Worm (Caenorhabditis elegans) whole organism, mixed stage, embryonic: ENCODE results near the gene cyl-1.

Experiments used
- cnd-1 ChIP-seq: fragments of 200-800 bp; sonication (Bioruptor generic); optimal IDR thresholded peaks from 2 replicates; lab custom pipeline; 2018; ENCODE audit warnings: mild to moderate bottlenecking, missing genetic modification characterization, missing compliant biosample characterization
- flh-1 ChIP-seq: fragments of 200-800 bp; sonication (Bioruptor generic); optimal IDR thresholded peaks from 2 replicates; lab custom pipeline; 2018; ENCODE audit warnings: mild to moderate bottlenecking, missing genetic modification characterization, moderate library complexity, missing compliant biosample characterization
- lin-13 ChIP-seq: fragments of 150-350 bp; optimal IDR thresholded peaks from 2 replicates; lab custom pipeline; 2014; ENCODE audit warnings: missing biosample characterization, missing genetic modification characterization
- mep-1 ChIP-seq: fragments of 150-350 bp; optimal IDR thresholded peaks from 2 replicates; lab custom pipeline; 2017; ENCODE audit warnings: missing biosample characterization, missing genetic modification reagents, missing genetic modification characterization, inconsistent platforms
- nhr-237 ChIP-seq: fragments of 150-350 bp; optimal IDR thresholded peaks from 2 replicates; lab custom pipeline; 2014; ENCODE audit warnings: missing biosample characterization, missing genetic modification characterization
- sem-2 ChIP-seq: fragments of 200-800 bp; sonication (Bioruptor generic); optimal IDR thresholded peaks from 2 replicates; lab custom pipeline; 2018; ENCODE audit warnings: mild to moderate bottlenecking, missing genetic modification characterization, missing compliant biosample characterization
- tbx-8 ChIP-seq: fragments of 200-800 bp; sonication (Bioruptor generic); optimal IDR thresholded peaks from 2 replicates; lab custom pipeline; 2018; ENCODE audit warnings: mild to moderate bottlenecking, missing genetic modification characterization, moderate library complexity, missing compliant biosample characterization
- unc-62 ChIP-seq: fragments of 150-350 bp; optimal IDR thresholded peaks from 2 replicates; lab custom pipeline; 2014; ENCODE audit warnings: missing biosample characterization, missing genetic modification reagents, missing genetic modification characterization
- zip-8 ChIP-seq: fragments of 150-350 bp; optimal IDR thresholded peaks from 2 replicates; lab custom pipeline; 2014; ENCODE audit warnings: missing biosample characterization, missing genetic modification characterization

The cyl-1 gene

DNA sequence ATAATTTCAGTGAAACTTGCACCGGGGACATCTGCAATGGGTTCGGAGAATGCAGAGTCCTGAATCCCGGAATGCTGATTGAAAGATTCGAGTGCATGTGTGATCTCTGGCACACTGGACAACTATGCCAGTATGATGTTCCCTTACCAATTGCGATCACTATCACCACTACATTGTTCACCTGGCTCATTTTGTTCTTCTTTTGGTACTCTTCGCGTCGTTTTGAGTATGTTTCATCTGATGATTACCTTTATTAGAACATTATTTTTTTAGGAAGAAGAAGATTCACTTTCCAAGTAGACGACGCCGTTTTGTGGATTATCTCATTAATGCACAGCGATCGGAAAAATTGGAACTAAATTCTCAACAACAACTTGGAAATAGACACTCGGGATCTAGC is 49.8 kb downstream of the cyl-1 start:
- TF ChIP-seq nhr-237 (no peak), lin-13 (tag; lab: Kevin White, UChicago) (no peak), tbx-8 (GFP tag; lab: Kevin White, UChicago) (no peak), flh-1 (GFP tag; lab: Kevin White, UChicago) (no peak), cnd-1 (tag; lab: Kevin White, UChicago) (no peak)

ce11 chrV:11942325-11942724 is 51.2 kb downstream of the cyl-1 start, which contains the start of gene F58H1.6:
Gene F58H1.6 (plus strand): TSS chrV:11942625.
- TF ChIP-seq nhr-237 (no peak), sem-2 (GFP tag; lab: Kevin White, UChicago) (no peak), mep-1 (tag; lab: Kevin White, UChicago) (no peak)
- TF ChIP-seq, all 35 proteins: peak for 0

- TF ChIP-seq unc-62 (GFP tag; lab: Kevin White, UChicago) (no peak), zip-8 (tag; lab: Kevin White, UChicago) (peak; percentile 68)
These were observed 51.9 kb downstream of the cyl-1 start for ce11 chrV:11941664-11942063.
